Worm (Caenorhabditis elegans): Measurements from ENCODE around the gene F53B7.4.

Gene F53B7.4

DNA sequence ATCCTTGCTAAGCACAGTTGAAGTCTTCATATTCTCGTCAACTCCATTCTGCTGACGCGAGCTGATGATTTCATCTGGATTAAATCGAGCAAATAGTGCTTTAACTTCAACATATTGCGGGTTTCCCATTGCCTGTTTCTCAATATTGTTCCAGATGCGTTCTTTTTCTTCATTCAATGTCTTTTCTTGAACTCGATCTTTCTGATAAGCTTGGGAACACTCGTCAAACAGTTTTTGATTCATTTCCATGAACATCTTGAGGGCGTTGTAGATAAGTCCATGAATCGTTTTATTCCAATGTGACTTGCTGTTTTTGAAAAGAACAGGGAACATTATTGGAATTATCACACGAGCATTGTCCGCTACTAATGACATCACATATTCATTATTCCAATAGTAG, 25.4 kb upstream of the F53B7.4 start:
- TF ChIP-seq dmd-4 (tag; optimal IDR thresholded peaks at IDR 0.05), result no peak
- no peak for TF ChIP-seq peb-1 (tag; optimal IDR thresholded peaks at IDR 0.05)
- no peak for TF ChIP-seq ama-1 (optimal IDR thresholded peaks at IDR 0.05)
- TF ChIP-seq snpc-4 (tag; optimal IDR thresholded peaks at IDR 0.05), result no peak
- TF ChIP-seq R02D3.7 (tag; optimal IDR thresholded peaks at IDR 0.05), result no peak

DNA sequence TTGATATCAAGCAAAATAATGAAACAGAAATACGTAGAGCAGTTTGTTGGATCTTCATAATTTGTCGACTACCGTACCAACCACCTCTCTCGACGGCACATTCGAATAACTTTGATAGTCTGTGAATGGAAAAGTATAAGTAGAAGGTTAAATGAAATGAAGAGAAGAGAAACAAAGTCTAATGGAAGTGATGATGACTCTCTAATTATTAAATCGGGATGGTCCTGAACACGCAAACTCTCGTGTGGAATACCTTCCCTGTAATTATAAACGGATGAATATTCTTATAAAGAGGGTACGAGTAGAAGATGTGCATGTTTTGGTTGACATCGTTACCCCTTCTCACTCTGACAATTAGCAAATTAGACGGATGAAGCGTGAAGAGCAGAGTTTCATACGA, 20.5 kb upstream of the F53B7.4 start, which contains the start of the genes C13G3.12 and hot-6:
C13G3.12 (minus strand) TSS at position 101 of the 400 bp plus-strand sequence.
hot-6 (minus strand) TSS at position 121 of the 400 bp plus-strand sequence.
- no peak for TF ChIP-seq lsy-2 (tag; optimal IDR thresholded peaks at IDR 0.05)
- no peak for TF ChIP-seq dmd-4 (tag; optimal IDR thresholded peaks at IDR 0.05)
- TF ChIP-seq sem-4 (tag; optimal IDR thresholded peaks at IDR 0.05), result no peak
- TF ChIP-seq alr-1 (tag; optimal IDR thresholded peaks at IDR 0.05), result no peak
- TF ChIP-seq peb-1 (tag; optimal IDR thresholded peaks at IDR 0.05), result no peak
- no peak for TF ChIP-seq ztf-11 (tag; optimal IDR thresholded peaks at IDR 0.05)
- no peak for TF ChIP-seq snpc-4 (tag; optimal IDR thresholded peaks at IDR 0.05)
- no peak for TF ChIP-seq zag-1 (tag; optimal IDR thresholded peaks at IDR 0.05)
- no peak for TF ChIP-seq lin-13 (GFP tag; optimal IDR thresholded peaks at IDR 0.05)
- no peak for TF ChIP-seq blmp-1 (tag; optimal IDR thresholded peaks at IDR 0.05; ENCODE audit: insufficient read depth)
- TF ChIP-seq ztf-1 (GFP tag; conservative IDR thresholded peaks at IDR 0.05), result no peak
- no peak for TF ChIP-seq R02D3.7 (tag; optimal IDR thresholded peaks at IDR 0.05)

DNA sequence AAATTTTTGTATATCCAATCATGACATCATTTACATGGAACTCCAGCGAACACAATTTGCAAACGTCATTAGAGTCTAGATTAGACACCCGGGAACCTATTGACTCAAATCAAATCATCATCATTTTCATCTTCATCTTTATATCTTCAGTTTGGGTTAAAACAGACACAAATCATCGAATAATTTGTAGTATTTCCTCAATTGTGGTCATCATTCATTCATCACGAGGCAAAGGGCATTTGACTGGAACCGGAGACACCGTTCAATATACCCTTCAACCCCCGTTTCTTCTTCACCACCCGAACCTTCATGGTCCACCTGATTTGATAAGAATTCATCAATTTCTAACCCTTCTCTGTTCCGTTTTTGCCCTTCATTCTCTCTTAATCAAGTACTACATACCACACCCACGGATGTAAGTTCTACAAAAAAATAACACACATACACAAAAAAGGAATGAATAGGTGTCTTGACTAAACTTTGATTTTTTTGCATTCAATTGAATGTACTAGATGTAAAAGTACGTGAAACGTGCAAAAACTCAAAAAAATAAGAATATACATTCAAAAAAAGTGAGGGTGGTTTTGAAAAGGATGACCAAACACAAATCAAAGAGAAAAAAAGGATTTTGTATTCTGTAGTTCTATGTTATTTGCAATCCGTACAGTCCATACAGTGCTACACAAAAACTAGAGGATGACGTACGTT, 14.7 kb upstream of the F53B7.4 start:
- TF ChIP-seq sma-3 (GFP tag; optimal IDR thresholded peaks at IDR 0.05), result peak; percentile 57
- TF ChIP-seq sma-9 (GFP tag; optimal IDR thresholded peaks at IDR 0.05), result peak; percentile 69
- TF ChIP-seq sma-9 (tag; optimal IDR thresholded peaks at IDR 0.05), result no peak
- no peak for TF ChIP-seq nhr-21 (tag; optimal IDR thresholded peaks at IDR 0.05)

DNA sequence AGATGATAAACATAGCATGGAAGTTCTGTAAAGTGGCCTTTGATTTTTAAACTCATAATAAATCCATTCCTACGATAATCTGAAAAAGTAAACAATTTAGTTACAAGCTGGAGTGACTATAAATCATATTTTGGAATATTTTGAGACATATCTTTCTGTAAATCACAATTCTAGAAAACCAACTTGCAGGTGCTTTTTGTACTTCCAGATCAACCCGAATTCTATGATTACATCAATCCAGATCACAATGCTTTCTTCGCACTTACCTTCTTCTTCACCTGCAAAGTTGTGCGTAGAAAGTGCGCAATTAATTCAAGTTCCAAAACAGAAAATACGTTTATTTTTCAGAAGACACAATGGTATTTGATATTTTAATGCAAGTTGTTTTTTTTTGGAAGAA, 12.4 kb upstream of the F53B7.4 start:
- TF ChIP-seq zag-1 (tag; optimal IDR thresholded peaks at IDR 0.05), result no peak

DNA sequence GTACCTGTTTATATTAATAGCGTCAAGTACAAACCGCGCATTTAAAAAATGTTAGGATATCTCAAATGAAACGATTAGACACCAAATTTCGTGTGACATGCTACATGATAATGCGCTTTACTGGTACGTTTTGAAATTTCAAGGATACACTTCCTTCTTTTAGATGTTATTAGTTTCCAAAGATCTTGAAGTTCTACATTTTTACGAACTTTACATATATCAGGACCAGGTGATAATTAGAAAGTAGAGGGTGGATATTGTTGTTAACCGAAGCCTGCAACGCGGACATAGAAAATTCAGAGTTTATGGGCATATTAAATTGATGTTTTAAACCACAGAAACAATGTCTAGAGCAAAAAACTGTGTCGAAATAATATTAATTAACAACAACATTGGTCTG, 10.8 kb upstream of the F53B7.4 start:
- no peak for TF ChIP-seq snpc-4 (tag; optimal IDR thresholded peaks at IDR 0.05)
- TF ChIP-seq lin-39 (tag; optimal IDR thresholded peaks at IDR 0.05), result no peak
- no peak for TF ChIP-seq crh-2 (tag; optimal IDR thresholded peaks at IDR 0.05)
- TF ChIP-seq C34F6.9 (tag; optimal IDR thresholded peaks at IDR 0.05), result no peak
- TF ChIP-seq lin-13 (GFP tag; optimal IDR thresholded peaks at IDR 0.05), result no peak
- TF ChIP-seq unc-55 (GFP tag; optimal IDR thresholded peaks at IDR 0.05), result no peak
- TF ChIP-seq dmd-4 (tag; optimal IDR thresholded peaks at IDR 0.05), result no peak
- TF ChIP-seq blmp-1 (tag; optimal IDR thresholded peaks at IDR 0.05; ENCODE audit: insufficient read depth), result no peak
- no peak for TF ChIP-seq unc-39 (tag; optimal IDR thresholded peaks at IDR 0.05)

DNA sequence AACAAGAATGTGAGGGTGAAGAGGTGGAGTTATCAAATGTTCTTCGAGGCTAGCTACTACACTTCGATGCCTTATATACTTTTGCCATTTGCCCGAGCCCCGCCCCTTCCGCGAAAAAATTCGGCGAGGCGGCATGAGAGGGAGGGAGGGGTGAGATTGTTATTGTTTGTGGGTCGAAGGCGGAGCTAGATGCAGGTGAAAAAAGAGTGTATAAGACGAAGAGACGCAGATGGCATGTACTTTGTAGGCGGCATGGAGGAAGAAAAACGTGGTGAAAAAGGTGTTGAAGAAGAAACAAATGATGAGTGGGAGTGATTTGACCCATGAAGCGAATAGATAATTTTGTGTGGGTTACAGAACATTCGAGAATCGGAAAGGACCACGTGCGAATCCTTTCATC, 10.1 kb upstream of the F53B7.4 start, which contains the start of gene C13G3.1:
C13G3.1 (minus strand) TSS at position 47 of the 400 bp plus-strand sequence.
- TF ChIP-seq blmp-1 (tag; optimal IDR thresholded peaks at IDR 0.05; ENCODE audit: insufficient read depth), result no peak
- no peak for TF ChIP-seq aly-2 (tag; optimal IDR thresholded peaks at IDR 0.05)
- no peak for TF ChIP-seq nhr-21 (tag; optimal IDR thresholded peaks at IDR 0.05)

DNA sequence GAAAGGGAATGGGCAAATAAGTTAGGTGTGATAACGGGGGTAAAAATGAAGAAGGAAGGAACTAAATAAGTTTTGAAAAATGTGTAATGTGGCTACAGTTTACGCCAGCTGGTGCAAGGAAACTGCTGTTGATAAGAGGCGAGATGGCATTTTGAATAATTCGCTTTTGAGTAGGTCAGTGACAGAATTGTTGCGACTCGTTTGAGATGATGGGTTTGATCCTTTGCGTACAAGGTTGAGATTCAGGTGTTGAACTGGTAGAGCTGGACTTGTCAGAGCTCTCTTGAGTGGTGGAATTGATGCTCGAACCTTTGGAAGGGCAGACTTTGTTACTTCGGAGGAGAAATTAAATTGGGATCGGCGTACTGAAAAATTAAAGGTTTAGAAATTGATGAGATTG, 9.5 kb upstream of the F53B7.4 start:
- TF ChIP-seq mbf-1 (tag; optimal IDR thresholded peaks at IDR 0.05) (no peak), crh-2 (tag; optimal IDR thresholded peaks at IDR 0.05) (no peak), nhr-25 (tag; optimal IDR thresholded peaks at IDR 0.05) (no peak), zag-1 (tag; optimal IDR thresholded peaks at IDR 0.05) (no peak), nhr-77 (tag; optimal IDR thresholded peaks at IDR 0.05) (no peak), fos-1 (tag; optimal IDR thresholded peaks at IDR 0.05) (no peak), unc-39 (tag; optimal IDR thresholded peaks at IDR 0.05) (no peak), mab-5 (tag; optimal IDR thresholded peaks at IDR 0.05) (no peak), egl-27 (tag; optimal IDR thresholded peaks at IDR 0.05) (no peak)

Measured in whole organism, L2 larva.